Fruit fly (Drosophila melanogaster): ENCODE data around the gene CG5418.

The CG5418 gene

dm6 chr2L:12473583-12473982, 20.5 kb upstream of the CG5418 start (continued):
- TF ChIP-seq CG12391 (tag; optimal IDR thresholded peaks at IDR 0.05) (no peak), H2.0 (GFP tag; IDR thresholded peaks at IDR 0.05) (no peak), Doc2 (GFP tag; IDR thresholded peaks at IDR 0.05) (no peak), CG7928 (GFP tag; optimal IDR thresholded peaks at IDR 0.05) (peak; percentile 13), B-H2 (GFP tag; optimal IDR thresholded peaks at IDR 0.05) (peak; percentile 45), sens-2 (GFP tag; IDR thresholded peaks at IDR 0.05) (no peak), zfh1 (GFP tag; IDR thresholded peaks at IDR 0.05) (no peak), cad (GFP tag; optimal IDR thresholded peaks at IDR 0.05) (peak; percentile 18), CG5180 (GFP tag; optimal IDR thresholded peaks at IDR 0.05) (peak; percentile 4), Doc3 (GFP tag; IDR thresholded peaks at IDR 0.05; ENCODE audit: partially characterized antibody) (no peak), zfh2 (GFP tag; optimal IDR thresholded peaks at IDR 0.05) (no peak), phol (tag; optimal IDR thresholded peaks at IDR 0.05) (no peak), CG6689 (GFP tag; IDR thresholded peaks at IDR 0.05) (no peak), BtbVII (GFP tag; optimal IDR thresholded peaks at IDR 0.05) (peak; percentile 43), HHEX (GFP tag; optimal IDR thresholded peaks at IDR 0.05) (peak; percentile 35), CG15269 (tag; optimal IDR thresholded peaks at IDR 0.05) (no peak), GATAe (GFP tag; conservative IDR thresholded peaks at IDR 0.05) (0 out of 2 replicates have a peak, but pooled peaks have one; percentile 16), gem (tag; optimal IDR thresholded peaks at IDR 0.05) (no peak), eyg (GFP tag; optimal IDR thresholded peaks at IDR 0.05) (no peak), CG6765 (GFP tag; optimal IDR thresholded peaks at IDR 0.05) (peak; percentile 18), Lhr (GFP tag; optimal IDR thresholded peaks at IDR 0.05) (no peak), CG34376 (GFP tag; optimal IDR thresholded peaks at IDR 0.05) (peak; percentile 12), CG10543 (GFP tag; optimal IDR thresholded peaks at IDR 0.05) (peak; percentile 6), Hr39 (optimal IDR thresholded peaks at IDR 0.05) (no peak), lab (GFP tag; optimal IDR thresholded peaks at IDR 0.05) (peak; percentile 53), cwo (GFP tag; optimal IDR thresholded peaks at IDR 0.05) (peak; percentile 13), E2f1 (GFP tag; IDR thresholded peaks at IDR 0.05) (no peak), CG32532 (GFP tag; IDR thresholded peaks at IDR 0.05) (0 out of 2 replicates have a peak, but pooled peaks have one; percentile 11), bbx (GFP tag; IDR thresholded peaks at IDR 0.05; ENCODE audit: partially characterized antibody) (no peak), CG18599 (GFP tag; optimal IDR thresholded peaks at IDR 0.05) (peak; percentile 34), CG42726 (GFP tag; IDR thresholded peaks at IDR 0.05; ENCODE audit: partially characterized antibody) (no peak), CG31441 (GFP tag; IDR thresholded peaks at IDR 0.05) (no peak), CG9215 (GFP tag; IDR thresholded peaks at IDR 0.05) (no peak), sqz (GFP tag; optimal IDR thresholded peaks at IDR 0.05) (no peak), D19A (tag; optimal IDR thresholded peaks at IDR 0.05) (no peak), C15 (GFP tag; IDR thresholded peaks at IDR 0.05) (no peak), Hmr (GFP tag; optimal IDR thresholded peaks at IDR 0.05) (peak; percentile 17), D (optimal IDR thresholded peaks at IDR 0.05) (no peak), D (GFP tag; optimal IDR thresholded peaks at IDR 0.05) (no peak), Oli (tag; optimal IDR thresholded peaks at IDR 0.05) (no peak), CG16815 (GFP tag; optimal IDR thresholded peaks at IDR 0.05) (no peak), CG15696 (tag; optimal IDR thresholded peaks at IDR 0.05) (no peak), exex (tag; optimal IDR thresholded peaks at IDR 0.05) (peak; percentile 43)
